Worm (Caenorhabditis elegans): ENCODE data around the gene F32D8.4.
A peak's percentile ranks its signal among the peaks of the same experiment; 100 is the strongest.

Gene F32D8.4

ce11 chrV:10867586-10867985, 25.8 kb downstream of the F32D8.4 start:
- TF ChIP-seq nhr-237 (tag; optimal IDR thresholded peaks at IDR 0.05) (no peak), blmp-1 (tag; optimal IDR thresholded peaks at IDR 0.05) (no peak)

DNA sequence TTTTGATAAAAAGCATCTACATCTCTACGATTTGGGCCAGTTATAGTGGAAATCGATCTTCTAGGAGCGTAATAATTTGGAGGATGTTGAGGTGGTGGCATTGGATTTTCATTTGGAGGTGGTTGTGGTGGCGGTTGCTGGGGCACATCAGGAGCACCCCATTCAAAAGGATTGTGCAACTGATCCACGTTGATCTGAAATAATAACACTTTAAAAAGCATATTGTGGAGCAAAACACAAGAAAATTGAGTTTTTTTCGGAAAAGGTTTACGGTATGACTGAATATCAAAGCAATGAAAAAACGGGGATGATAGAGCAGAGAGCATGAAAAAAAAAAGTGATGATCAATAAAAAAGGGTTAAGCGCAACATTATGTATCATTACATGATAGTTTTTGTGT, 27.8 kb downstream of the F32D8.4 start, which contains the start of gene saeg-1:
Gene saeg-1 (minus strand): TSS at position 101 of the 400 bp plus-strand sequence.
- TF ChIP-seq blmp-1 (tag; optimal IDR thresholded peaks at IDR 0.05) = no peak
- no peak for TF ChIP-seq bed-3 (GFP tag; optimal IDR thresholded peaks at IDR 0.05)
- no peak for TF ChIP-seq unc-39 (tag; optimal IDR thresholded peaks at IDR 0.05)
- no peak for TF ChIP-seq ceh-83 (GFP tag; optimal IDR thresholded peaks at IDR 0.05)
- TF ChIP-seq pha-4 (tag; optimal IDR thresholded peaks at IDR 0.05) = no peak
- TF ChIP-seq nhr-237 (tag; optimal IDR thresholded peaks at IDR 0.05) = no peak
- no peak for TF ChIP-seq lin-32 (GFP tag; optimal IDR thresholded peaks at IDR 0.05)
- TF ChIP-seq ceh-43 (GFP tag; optimal IDR thresholded peaks at IDR 0.05) = no peak
- no peak for TF ChIP-seq lin-13 (tag; optimal IDR thresholded peaks at IDR 0.05)
- no peak for TF ChIP-seq zip-8 (tag; optimal IDR thresholded peaks at IDR 0.05)
- no peak for TF ChIP-seq unc-62 (GFP tag; optimal IDR thresholded peaks at IDR 0.05)
- TF ChIP-seq nhr-2 (tag; optimal IDR thresholded peaks at IDR 0.05) = no peak
- no peak for TF ChIP-seq ceh-39 (tag; optimal IDR thresholded peaks at IDR 0.05)
- no peak for TF ChIP-seq ztf-11 (tag; optimal IDR thresholded peaks at IDR 0.05)
- TF ChIP-seq M03D4.4 (tag; optimal IDR thresholded peaks at IDR 0.05) = no peak

DNA sequence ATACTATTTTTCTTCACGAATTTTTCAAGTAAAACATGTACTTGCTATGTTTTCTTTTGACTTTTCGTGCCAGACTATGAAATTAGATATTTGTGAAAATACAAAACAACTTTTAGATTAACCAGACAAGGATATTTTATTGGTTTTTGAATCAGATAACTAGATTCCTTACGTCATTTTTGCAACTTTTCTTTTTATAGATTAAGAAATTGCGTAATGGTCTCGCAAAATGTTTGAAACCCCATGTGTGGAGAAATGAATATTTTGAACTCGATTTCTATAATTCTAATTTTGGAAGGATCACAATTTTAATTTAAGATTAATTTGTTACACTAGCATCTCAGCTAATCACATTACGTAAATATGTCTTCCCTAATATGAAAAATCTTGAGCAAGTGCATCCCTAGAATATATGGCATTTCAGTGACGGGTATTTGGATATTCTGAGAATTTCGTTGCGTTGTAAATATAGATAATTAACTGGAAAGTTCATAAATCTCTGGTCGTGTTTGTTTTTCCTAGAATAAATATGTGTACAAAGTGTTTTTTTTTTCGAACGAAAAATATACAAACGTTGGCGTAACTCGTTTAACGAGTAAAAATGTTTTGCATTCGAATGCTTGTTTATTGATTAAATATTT, 30.8 kb downstream of the F32D8.4 start:
- TF ChIP-seq zip-8 (tag; optimal IDR thresholded peaks at IDR 0.05) (peak; percentile 91), tbx-8 (GFP tag; optimal IDR thresholded peaks at IDR 0.05) (no peak)

- no peak for TF ChIP-seq unc-62 (GFP tag; optimal IDR thresholded peaks at IDR 0.05)
- TF ChIP-seq pha-4 (tag; optimal IDR thresholded peaks at IDR 0.05) = no peak
- TF ChIP-seq tbx-8 (GFP tag; optimal IDR thresholded peaks at IDR 0.05) = no peak
- TF ChIP-seq flh-1 (GFP tag; optimal IDR thresholded peaks at IDR 0.05) = no peak
Observed at ce11 chrV:10861611-10862262, 31.6 kb downstream of the F32D8.4 start.

DNA sequence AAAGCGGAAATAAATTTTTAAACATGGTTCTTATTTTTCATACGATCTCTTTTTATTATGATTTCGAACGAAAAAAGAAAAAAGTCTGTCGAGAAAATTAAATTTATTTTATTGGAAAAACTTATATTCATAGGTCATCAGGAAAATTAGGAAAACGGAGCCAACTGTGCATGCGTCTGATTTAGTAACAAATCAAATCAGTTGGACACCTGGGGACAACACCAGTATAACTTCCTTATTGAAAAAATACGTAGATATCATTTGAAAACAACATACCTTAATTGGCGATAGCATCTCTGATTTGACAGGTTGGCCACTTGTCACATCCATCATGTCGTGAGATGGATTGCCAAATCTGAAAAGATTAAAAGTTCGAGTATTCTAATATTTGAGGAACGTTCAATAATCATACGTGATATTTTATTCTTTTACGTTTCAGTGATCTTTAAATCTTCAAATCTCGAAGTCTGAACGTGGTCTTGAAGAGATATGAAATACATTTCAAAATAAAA, 32.8 kb downstream of the F32D8.4 start:
- TF ChIP-seq unc-62 (GFP tag; optimal IDR thresholded peaks at IDR 0.05) = peak; percentile 55
- TF ChIP-seq bed-3 (GFP tag; optimal IDR thresholded peaks at IDR 0.05) = no peak

DNA sequence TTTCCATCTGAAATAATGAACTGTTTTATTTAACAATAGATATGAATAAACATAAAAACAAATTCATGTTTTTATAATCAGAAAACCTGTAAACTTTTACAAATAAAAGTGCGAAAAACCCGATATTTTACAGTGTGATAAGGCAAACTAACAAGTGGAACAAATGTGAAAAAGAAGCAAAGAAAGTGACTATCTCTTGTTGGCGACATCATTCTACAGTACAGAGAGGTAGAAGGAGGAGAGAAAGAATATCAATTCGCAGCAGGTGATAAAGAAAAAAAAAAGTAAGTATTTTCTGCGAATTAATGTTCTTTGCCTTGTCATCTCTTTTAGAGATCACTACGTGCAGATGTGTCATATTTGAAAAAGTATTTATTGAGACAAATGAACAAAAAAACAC, 33.6 kb downstream of the F32D8.4 start:
- TF ChIP-seq unc-120 (tag; optimal IDR thresholded peaks at IDR 0.05; ENCODE audit: poor library complexity, severe bottlenecking) (no peak), elt-3 (tag; optimal IDR thresholded peaks at IDR 0.05) (no peak), mab-5 (tag; optimal IDR thresholded peaks at IDR 0.05) (no peak), elt-1 (tag; optimal IDR thresholded peaks at IDR 0.05; ENCODE audit: borderline replicate concordance, insufficient read depth) (no peak), lin-32 (GFP tag; optimal IDR thresholded peaks at IDR 0.05) (no peak), unc-62 (GFP tag; optimal IDR thresholded peaks at IDR 0.05) (no peak), cnd-1 (tag; optimal IDR thresholded peaks at IDR 0.05) (no peak), lin-13 (tag; optimal IDR thresholded peaks at IDR 0.05) (no peak), unc-39 (tag; optimal IDR thresholded peaks at IDR 0.05) (no peak), ceh-83 (GFP tag; optimal IDR thresholded peaks at IDR 0.05) (no peak), nhr-28 (tag; optimal IDR thresholded peaks at IDR 0.05) (no peak)

DNA sequence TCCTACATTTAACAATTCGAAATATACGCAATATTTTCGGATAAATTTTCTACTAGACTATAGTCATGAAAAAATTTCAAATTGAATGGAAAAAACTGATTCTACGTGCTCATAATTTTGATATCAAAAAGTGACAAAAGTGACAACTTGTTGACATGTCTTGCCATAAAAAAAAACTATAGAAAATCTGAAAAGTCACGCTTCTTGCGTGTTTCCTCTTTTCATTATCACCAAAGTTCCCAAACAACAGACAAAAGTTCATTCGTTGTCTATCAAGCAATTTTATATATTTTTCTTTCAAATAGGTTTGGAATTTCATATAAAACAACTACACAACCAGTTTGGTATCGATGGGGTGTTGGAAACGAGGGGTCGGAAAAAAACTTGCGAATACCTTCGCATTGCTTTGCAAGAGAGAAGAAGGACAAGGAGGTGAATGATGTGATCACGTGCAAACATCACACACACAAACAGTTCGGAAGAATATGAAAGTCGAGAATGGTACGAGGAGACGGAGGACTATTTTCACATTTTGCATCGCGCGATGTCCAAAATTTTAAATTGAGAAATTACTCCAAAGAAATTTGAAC, 34.2 kb downstream of the F32D8.4 start:
- no peak for TF ChIP-seq flh-1 (GFP tag; optimal IDR thresholded peaks at IDR 0.05)
- TF ChIP-seq unc-62 (GFP tag; optimal IDR thresholded peaks at IDR 0.05) = no peak
- TF ChIP-seq ceh-83 (GFP tag; optimal IDR thresholded peaks at IDR 0.05) = no peak
- no peak for TF ChIP-seq unc-39 (tag; optimal IDR thresholded peaks at IDR 0.05)
- no peak for TF ChIP-seq lsy-2 (tag; optimal IDR thresholded peaks at IDR 0.05)
- no peak for TF ChIP-seq ham-2 (GFP tag; optimal IDR thresholded peaks at IDR 0.05)
- TF ChIP-seq bed-3 (GFP tag; optimal IDR thresholded peaks at IDR 0.05) = no peak
- no peak for TF ChIP-seq lin-32 (GFP tag; optimal IDR thresholded peaks at IDR 0.05)
- no peak for TF ChIP-seq nhr-2 (tag; optimal IDR thresholded peaks at IDR 0.05)
- no peak for TF ChIP-seq ceh-43 (GFP tag; optimal IDR thresholded peaks at IDR 0.05)
- TF ChIP-seq elt-3 (tag; optimal IDR thresholded peaks at IDR 0.05) = no peak
- TF ChIP-seq ztf-11 (tag; optimal IDR thresholded peaks at IDR 0.05) = no peak
- no peak for TF ChIP-seq cnd-1 (tag; optimal IDR thresholded peaks at IDR 0.05)
- TF ChIP-seq hlh-1 (tag; optimal IDR thresholded peaks at IDR 0.05) = no peak
- TF ChIP-seq lin-13 (tag; optimal IDR thresholded peaks at IDR 0.05) = no peak
- TF ChIP-seq sem-2 (GFP tag; optimal IDR thresholded peaks at IDR 0.05) = no peak
- no peak for TF ChIP-seq mab-5 (tag; optimal IDR thresholded peaks at IDR 0.05)
- no peak for TF ChIP-seq nhr-237 (tag; optimal IDR thresholded peaks at IDR 0.05)

Measured in whole organism, mixed stage, embryonic.